Worm (Caenorhabditis elegans) whole organism, midembryonic: ENCODE measurements around the gene srx-47.
A peak's percentile ranks its signal among the peaks of the same experiment; 100 is the strongest.

Experiments used
- T22C8.4 ChIP-seq: fragments of 200-800 bp; sonication (Bioruptor generic); IDR thresholded peaks from 2 replicates; pipeline ENCODE4 v1.3.6; 2022; ENCODE audit warnings: missing genetic modification characterization, missing compliant biosample characterization
- cog-1 ChIP-seq: sonication (generic microtip); optimal IDR thresholded peaks from 2 replicates; lab custom pipeline; 2016; ENCODE audit warnings: missing genetic modification characterization, missing compliant biosample characterization
- flt-1 ChIP-seq: fragments of 200-800 bp; sonication (Bioruptor generic); IDR thresholded peaks from 2 replicates; pipeline ENCODE4 v1.3.6; 2022; ENCODE audit warnings: missing genetic modification characterization, missing compliant biosample characterization
- klf-2 ChIP-seq: fragments of 200-800 bp; sonication (Bioruptor generic); conservative IDR thresholded peaks from 2 replicates; pipeline ENCODE4 v1.3.6; 2022; ENCODE audit warnings: missing genetic modification reagents, missing genetic modification characterization, missing compliant biosample characterization
- med-1 ChIP-seq: sonication (generic microtip); optimal IDR thresholded peaks from 2 replicates; lab custom pipeline; 2017; ENCODE audit warnings: missing genetic modification characterization, mild to moderate bottlenecking, missing compliant biosample characterization, antibody characterized with exemption, missing genetic modification reagents; ENCODE audit not compliant: insufficient read depth
- ref-1 ChIP-seq: fragments of 200-800 bp; sonication (Bioruptor generic); conservative IDR thresholded peaks from 2 replicates; pipeline ENCODE4 v1.3.6; 2022; ENCODE audit warnings: missing genetic modification reagents, missing genetic modification characterization, missing compliant biosample characterization
- tab-1 ChIP-seq: fragments of 200-800 bp; sonication (Bioruptor generic); IDR thresholded peaks from 2 replicates; pipeline ENCODE4 v1.3.6; 2022; ENCODE audit warnings: missing genetic modification characterization, missing compliant biosample characterization
- ztf-23 ChIP-seq: fragments of 200-800 bp; sonication (Bioruptor generic); IDR thresholded peaks from 2 replicates; pipeline ENCODE4 v1.3.6; 2022; ENCODE audit warnings: missing genetic modification reagents, missing genetic modification characterization, missing compliant biosample characterization
- ztf-29 ChIP-seq: fragments of 200-800 bp; sonication (Bioruptor generic); IDR thresholded peaks from 2 replicates; pipeline ENCODE4 v1.3.6; 2022; ENCODE audit warnings: missing genetic modification reagents, missing genetic modification characterization, missing compliant biosample characterization

- TF ChIP-seq T22C8.4 (peak; percentile 63), cog-1 (tag; lab: Kevin White, UChicago) (no peak), flt-1 (GFP tag; lab: Robert Waterston, UW) (no peak), ztf-23 (GFP tag; lab: Robert Waterston, UW) (peak; percentile 82), ztf-29 (GFP tag; lab: Robert Waterston, UW) (no peak), tab-1 (GFP tag; lab: Robert Waterston, UW) (0 out of 2 replicates have a peak, but pooled peaks have one; percentile 66), ref-1 (GFP tag; lab: Robert Waterston, UW) (0 out of 2 replicates have a peak, but pooled peaks have one; percentile 15), med-1 (GFP tag; lab: Kevin White, UChicago) (peak; percentile 26), klf-2 (GFP tag; lab: Robert Waterston, UW) (0 out of 2 replicates have a peak, but pooled peaks have one; percentile 47)
Observed at ce11 chrV:9318046-9318445, 31.7 kb upstream of the srx-47 start, which contains the start of gene kvs-3.
